Worm (Caenorhabditis elegans) whole organism, young adult: ENCODE measurements around the gene R05F9.9.

Experiments used
- F37B4.10 ChIP-seq: fragments of 200-800 bp; sonication (Bioruptor generic); IDR thresholded peaks from 2 replicates; pipeline ENCODE4 v1.3.6; 2022; ENCODE audit warnings: missing genetic modification characterization, missing compliant biosample characterization
- K11D2.4 ChIP-seq: fragments of 200-800 bp; sonication (Bioruptor generic); IDR thresholded peaks from 2 replicates; pipeline ENCODE4 v1.3.6; 2022; ENCODE audit warnings: missing genetic modification reagents, missing genetic modification characterization, missing compliant biosample characterization
- Y79H2A.3 ChIP-seq: fragments of 200-800 bp; sonication (Bioruptor generic); conservative IDR thresholded peaks from 2 replicates; pipeline ENCODE4 v1.3.6; 2022; ENCODE audit warnings: missing genetic modification reagents, missing genetic modification characterization, missing compliant biosample characterization
- Y95B8A.8 ChIP-seq: fragments of 200-800 bp; sonication (Bioruptor generic); IDR thresholded peaks from 2 replicates; pipeline ENCODE4 v1.3.6; 2022; ENCODE audit warnings: missing genetic modification reagents, missing genetic modification characterization, missing compliant biosample characterization
- atf-7 ChIP-seq: sonication (generic microtip); optimal IDR thresholded peaks from 2 replicates; lab custom pipeline; 2017; ENCODE audit warnings: mild to moderate bottlenecking, missing genetic modification characterization, missing compliant biosample characterization
- him-1 ChIP-seq: sonication (generic microtip); optimal IDR thresholded peaks from 2 replicates; lab custom pipeline; 2016; ENCODE audit warnings: missing genotype, missing genetic modification reagents, missing genetic modification characterization, missing compliant biosample characterization
- hlh-26 ChIP-seq: fragments of 200-800 bp; sonication (Bioruptor generic); conservative IDR thresholded peaks from 2 replicates; pipeline ENCODE4 v1.3.6; 2022; ENCODE audit warnings: missing genetic modification reagents, missing genetic modification characterization, missing compliant biosample characterization
- lin-54 ChIP-seq: fragments of 200-800 bp; sonication (Bioruptor generic); optimal IDR thresholded peaks from 2 replicates; lab custom pipeline; 2018; ENCODE audit warnings: mild to moderate bottlenecking, missing genetic modification characterization, missing compliant biosample characterization
- madf-3 ChIP-seq: fragments of 200-800 bp; sonication (Bioruptor generic); IDR thresholded peaks from 2 replicates; pipeline ENCODE4 v1.3.6; 2022; ENCODE audit warnings: missing genetic modification reagents, missing genetic modification characterization, missing compliant biosample characterization
- nhr-90 ChIP-seq: sonication (generic microtip); optimal IDR thresholded peaks from 2 replicates; lab custom pipeline; 2016; ENCODE audit warnings: missing genotype, mild to moderate bottlenecking, missing genetic modification characterization, missing compliant biosample characterization
- unc-62 ChIP-seq: fragments of 150-350 bp; optimal IDR thresholded peaks from 2 replicates; lab custom pipeline; 2014; ENCODE audit warnings: missing biosample characterization, missing genetic modification reagents, missing genetic modification characterization
- ztf-22 ChIP-seq: fragments of 200-800 bp; sonication (Bioruptor generic); optimal IDR thresholded peaks from 2 replicates; lab custom pipeline; 2018; ENCODE audit warnings: mild to moderate bottlenecking, missing genetic modification characterization, moderate library complexity, missing compliant biosample characterization

ce11 chrII:4948118-4948517 is 46.2 kb upstream of the R05F9.9 start:
- TF ChIP-seq nhr-90 (tag; lab: Kevin White, UChicago) (no peak), atf-7 (tag; lab: Kevin White, UChicago) (no peak), him-1 (tag; lab: Kevin White, UChicago) (no peak), ztf-22 (no peak), K11D2.4 (GFP tag; lab: Robert Waterston, UW) (no peak), Y95B8A.8 (GFP tag; lab: Robert Waterston, UW) (no peak), hlh-26 (GFP tag; lab: Robert Waterston, UW) (no peak), lin-54 (GFP tag; lab: Kevin White, UChicago) (no peak), unc-62 (GFP tag; lab: Kevin White, UChicago) (no peak), madf-3 (GFP tag; lab: Robert Waterston, UW) (no peak), F37B4.10 (GFP tag; lab: Robert Waterston, UW) (no peak), Y79H2A.3 (GFP tag; lab: Robert Waterston, UW) (no peak)
